Worm (Caenorhabditis elegans) whole organism, L3 larva: ENCODE measurements around the gene rig-4.

Experiments used
- R02D3.7 ChIP-seq: fragments of 150-350 bp; optimal IDR thresholded peaks from 2 replicates; lab custom pipeline; 2014; ENCODE audit warnings: missing biosample characterization, missing genetic modification characterization
- ZK546.5 ChIP-seq: sonication (generic microtip); optimal IDR thresholded peaks from 2 replicates; lab custom pipeline; 2017; ENCODE audit warnings: missing biosample characterization, missing genetic modification characterization
- aly-2 ChIP-seq: fragments of 150-350 bp; optimal IDR thresholded peaks from 2 replicates; lab custom pipeline; 2014; ENCODE audit warnings: missing biosample characterization, missing genetic modification characterization
- ama-1 ChIP-seq: fragments of 150-350 bp; optimal IDR thresholded peaks from 2 replicates; lab custom pipeline; 2018
- ceh-28 ChIP-seq: fragments of 150-350 bp; optimal IDR thresholded peaks from 2 replicates; lab custom pipeline; 2014; ENCODE audit warnings: missing biosample characterization, missing genetic modification reagents, missing genetic modification characterization
- ceh-9 ChIP-seq: sonication (generic microtip); optimal IDR thresholded peaks from 2 replicates; lab custom pipeline; 2018; ENCODE audit warnings: missing biosample characterization, missing genetic modification characterization
- egl-27 ChIP-seq: sonication (generic microtip); optimal IDR thresholded peaks from 4 replicates; lab custom pipeline; 2017; ENCODE audit warnings: missing biosample characterization, missing genetic modification reagents, missing genetic modification characterization
- egl-5 ChIP-seq: fragments of 150-350 bp; optimal IDR thresholded peaks from 2 replicates; lab custom pipeline; 2017; ENCODE audit warnings: missing biosample characterization, missing genetic modification reagents, missing genetic modification characterization, inconsistent platforms
- elt-1 ChIP-seq: fragments of 150-350 bp; optimal IDR thresholded peaks from 2 replicates; lab custom pipeline; 2014; ENCODE audit warnings: missing biosample characterization, missing genetic modification characterization
- elt-2 ChIP-seq: sonication (generic microtip); optimal IDR thresholded peaks from 2 replicates; lab custom pipeline; 2016; ENCODE audit warnings: missing genetic modification reagents, mild to moderate bottlenecking, missing genetic modification characterization, missing compliant biosample characterization
- elt-3 ChIP-seq, 3 experiments: fragments of 150-350 bp in 1 of 3; sonication (generic microtip) in 2 of 3; optimal IDR thresholded peaks; 2 replicates in 2 of 3; 4 replicates in 1 of 3; lab custom pipeline; 2014 to 2017; ENCODE audit warnings: missing biosample characterization in 3 of 3, missing genetic modification characterization in 3 of 3
- eor-1 ChIP-seq, 2 experiments: fragments of 150-350 bp; optimal IDR thresholded peaks; 2 replicates each; lab custom pipeline; 2014 to 2018; ENCODE audit warnings: missing biosample characterization in 2 of 2, missing genetic modification characterization in 2 of 2
- fkh-10 ChIP-seq: sonication (generic microtip); optimal IDR thresholded peaks from 2 replicates; lab custom pipeline; 2017; ENCODE audit warnings: missing biosample characterization, missing genetic modification reagents, missing genetic modification characterization
- fos-1 ChIP-seq: fragments of 150-350 bp; optimal IDR thresholded peaks from 2 replicates; lab custom pipeline; 2014; ENCODE audit warnings: missing biosample characterization, missing genetic modification characterization
- hmg-11 ChIP-seq: sonication (generic microtip); optimal IDR thresholded peaks from 2 replicates; lab custom pipeline; 2016; ENCODE audit warnings: missing genetic modification characterization, missing compliant biosample characterization
- jun-1 ChIP-seq: fragments of 150-350 bp; optimal IDR thresholded peaks from 2 replicates; lab custom pipeline; 2014; ENCODE audit warnings: missing biosample characterization, missing genetic modification reagents, missing genetic modification characterization
- lin-39 ChIP-seq: fragments of 150-350 bp; optimal IDR thresholded peaks from 2 replicates; lab custom pipeline; 2018; ENCODE audit warnings: missing biosample characterization, missing genetic modification reagents, missing genetic modification characterization
- lsy-12 ChIP-seq: sonication (generic microtip); optimal IDR thresholded peaks from 2 replicates; lab custom pipeline; 2016; ENCODE audit warnings: mild to moderate bottlenecking, missing genetic modification characterization, missing compliant biosample characterization
- mml-1 ChIP-seq: fragments of 150-350 bp; sonication (generic microtip); optimal IDR thresholded peaks from 3 replicates; lab custom pipeline; 2014; ENCODE audit warnings: missing biosample characterization, missing genetic modification characterization
- nfya-1 ChIP-seq: sonication (generic microtip); optimal IDR thresholded peaks from 2 replicates; lab custom pipeline; 2017; ENCODE audit warnings: missing genetic modification characterization, mild to moderate bottlenecking, missing compliant biosample characterization, antibody characterized with exemption, moderate library complexity; ENCODE audit not compliant: insufficient read depth
- nhr-11 ChIP-seq: fragments of 150-350 bp; optimal IDR thresholded peaks from 2 replicates; lab custom pipeline; 2014; ENCODE audit warnings: missing biosample characterization, missing genetic modification characterization
- nhr-12 ChIP-seq: fragments of 150-350 bp; optimal IDR thresholded peaks from 2 replicates; lab custom pipeline; 2014; ENCODE audit warnings: missing biosample characterization, missing genetic modification characterization
- nhr-237 ChIP-seq: fragments of 150-350 bp; optimal IDR thresholded peaks from 2 replicates; lab custom pipeline; 2014; ENCODE audit warnings: missing biosample characterization, missing genetic modification characterization
- nhr-25 ChIP-seq: sonication (generic microtip); optimal IDR thresholded peaks from 2 replicates; lab custom pipeline; 2017; ENCODE audit warnings: missing biosample characterization, missing genetic modification characterization
- nhr-28 ChIP-seq: fragments of 150-350 bp; optimal IDR thresholded peaks from 2 replicates; lab custom pipeline; 2014; ENCODE audit warnings: missing biosample characterization, missing genetic modification characterization
- nhr-43 ChIP-seq: sonication (generic microtip); optimal IDR thresholded peaks from 2 replicates; lab custom pipeline; 2016; ENCODE audit warnings: mild to moderate bottlenecking, missing genetic modification characterization, missing compliant biosample characterization; ENCODE audit not compliant: poor library complexity, severe bottlenecking
- nhr-67 ChIP-seq: fragments of 150-350 bp; optimal IDR thresholded peaks from 2 replicates; lab custom pipeline; 2014; ENCODE audit warnings: missing biosample characterization, missing genetic modification characterization
- nhr-76 ChIP-seq: fragments of 150-350 bp; sonication (generic microtip); optimal IDR thresholded peaks from 5 replicates; lab custom pipeline; 2014; ENCODE audit warnings: missing biosample characterization, missing genetic modification characterization
- nhr-77 ChIP-seq: fragments of 150-350 bp; optimal IDR thresholded peaks from 2 replicates; lab custom pipeline; 2014; ENCODE audit warnings: missing biosample characterization, missing genetic modification characterization
- pha-4 ChIP-seq: fragments of 150-350 bp; optimal IDR thresholded peaks from 2 replicates; lab custom pipeline; 2014; ENCODE audit warnings: missing biosample characterization, missing genetic modification reagents, missing genetic modification characterization
- pqm-1 ChIP-seq: fragments of 150-350 bp; optimal IDR thresholded peaks from 2 replicates; lab custom pipeline; 2017; ENCODE audit warnings: missing biosample characterization, missing genetic modification characterization, inconsistent platforms
- sea-2 ChIP-seq: fragments of 150-350 bp; sonication (generic microtip); optimal IDR thresholded peaks from 4 replicates; lab custom pipeline; 2014; ENCODE audit warnings: missing biosample characterization, missing genetic modification reagents, missing genetic modification characterization
- skn-1 ChIP-seq: fragments of 150-350 bp; optimal IDR thresholded peaks from 2 replicates; lab custom pipeline; 2014; ENCODE audit warnings: missing biosample characterization, missing genetic modification characterization
- snpc-4 ChIP-seq: fragments of 150-350 bp; optimal IDR thresholded peaks from 2 replicates; lab custom pipeline; 2014; ENCODE audit warnings: missing biosample characterization, missing genetic modification characterization
- tbx-2 ChIP-seq: sonication (generic microtip); optimal IDR thresholded peaks from 2 replicates; lab custom pipeline; 2016; ENCODE audit warnings: mild to moderate bottlenecking, missing genetic modification characterization, missing compliant biosample characterization
- unc-39 ChIP-seq: sonication (generic microtip); optimal IDR thresholded peaks from 4 replicates; lab custom pipeline; 2017; ENCODE audit warnings: missing biosample characterization, missing genetic modification characterization
- unc-62 ChIP-seq: fragments of 150-350 bp; sonication (generic microtip); optimal IDR thresholded peaks from 4 replicates; lab custom pipeline; 2014; ENCODE audit warnings: missing biosample characterization, missing genetic modification reagents, missing genetic modification characterization
- zag-1 ChIP-seq: fragments of 150-350 bp; optimal IDR thresholded peaks from 2 replicates; lab custom pipeline; 2014; ENCODE audit warnings: missing biosample characterization, missing genetic modification characterization
- ztf-11 ChIP-seq: fragments of 150-350 bp; optimal IDR thresholded peaks from 2 replicates; lab custom pipeline; 2014; ENCODE audit warnings: missing biosample characterization, missing genetic modification characterization
- ztf-4 ChIP-seq: fragments of 150-350 bp; optimal IDR thresholded peaks from 2 replicates; lab custom pipeline; 2014; ENCODE audit warnings: missing biosample characterization, missing genetic modification characterization

rig-4 gene

DNA sequence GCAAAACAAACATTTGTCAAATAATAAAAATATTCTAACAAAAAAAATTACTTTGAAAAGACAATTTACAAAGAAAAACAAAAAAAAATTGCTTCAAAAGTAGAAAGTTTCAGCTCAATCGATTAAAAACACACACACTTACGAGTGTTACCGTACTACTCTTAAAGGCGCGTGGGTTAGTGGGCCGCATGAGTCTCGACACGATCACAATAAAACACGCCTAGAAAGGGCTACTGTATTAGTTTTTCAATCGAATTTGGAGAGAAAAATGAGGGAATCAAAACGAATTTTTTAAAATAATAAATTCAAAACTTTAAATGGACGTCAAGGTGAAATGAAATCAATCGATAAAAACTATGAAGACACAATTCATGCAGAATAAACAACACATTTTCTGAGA lies 6.6 kb upstream of the rig-4 start:
- TF ChIP-seq tbx-2 (tag; lab: Kevin White, UChicago) (no peak), pqm-1 (tag; lab: Kevin White, UChicago) (no peak), fkh-10 (no peak), elt-2 (tag; lab: Kevin White, UChicago) (no peak), nhr-11 (tag; lab: Kevin White, UChicago) (no peak), ztf-11 (tag; lab: Kevin White, UChicago) (no peak), aly-2 (tag; lab: Kevin White, UChicago) (no peak), lin-39 (tag; lab: Kevin White, UChicago) (no peak), ceh-28 (tag; lab: Kevin White, UChicago) (no peak), nhr-77 (tag; lab: Kevin White, UChicago) (no peak)

DNA sequence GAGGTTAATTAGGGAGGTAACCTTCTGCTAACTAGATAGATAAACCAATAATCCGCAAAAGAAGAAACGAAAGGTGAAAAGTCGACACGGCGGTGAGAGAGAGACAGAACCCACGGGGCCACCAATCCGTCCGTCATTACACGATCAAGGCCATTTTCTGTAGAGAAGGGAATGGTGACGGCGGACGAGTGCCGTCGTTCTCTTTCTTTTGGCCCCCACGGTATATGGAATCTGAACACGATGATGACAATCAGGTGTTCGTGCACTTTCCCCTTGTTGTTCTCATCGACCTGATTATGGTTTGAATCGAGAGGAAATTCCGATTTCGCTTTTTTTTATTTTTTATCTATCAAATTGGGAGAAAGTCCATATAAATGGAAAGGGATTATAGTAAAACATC lies 5.5 kb upstream of the rig-4 start:
- TF ChIP-seq zag-1 (tag; lab: Kevin White, UChicago) (no peak), nhr-25 (tag; lab: Kevin White, UChicago) (peak; percentile 80), jun-1 (tag; lab: Kevin White, UChicago) (no peak)

DNA sequence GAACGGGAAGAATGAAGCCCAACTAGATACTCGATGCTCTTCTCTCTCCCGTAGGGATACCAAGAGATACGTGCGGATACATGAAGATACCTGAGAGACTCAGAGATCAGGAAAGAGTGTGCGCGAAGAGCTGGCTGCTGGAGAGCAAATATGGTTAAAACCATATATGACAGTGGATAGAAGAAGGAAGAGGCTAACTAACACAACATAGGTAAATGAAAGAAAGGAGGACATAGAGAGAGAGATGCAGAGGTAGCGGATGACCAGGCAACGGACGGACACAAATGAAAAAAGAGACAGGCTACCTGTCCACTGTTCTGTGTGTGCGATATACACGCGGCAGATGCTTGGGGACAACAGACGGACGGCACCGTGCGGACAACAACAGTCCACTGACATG lies 4.2 kb upstream of the rig-4 start:
- TF ChIP-seq nhr-12 (tag; lab: Kevin White, UChicago) (no peak), fos-1 (tag; lab: Kevin White, UChicago) (no peak), pha-4 (tag; lab: Kevin White, UChicago) (no peak), tbx-2 (tag; lab: Kevin White, UChicago) (no peak), nfya-1 (tag; lab: Kevin White, UChicago) (no peak), mml-1 (no peak), sea-2 (GFP tag; lab: Kevin White, UChicago) (no peak), R02D3.7 (no peak), elt-2 (tag; lab: Kevin White, UChicago) (no peak), nhr-237 (no peak), hmg-11 (no peak), nhr-25 (tag; lab: Kevin White, UChicago) (no peak), zag-1 (tag; lab: Kevin White, UChicago) (no peak), nhr-11 (tag; lab: Kevin White, UChicago) (no peak), nhr-76 (tag; lab: Kevin White, UChicago) (no peak), skn-1 (tag; lab: Kevin White, UChicago) (no peak), fkh-10 (no peak), egl-5 (tag; lab: Kevin White, UChicago) (no peak), egl-27 (no peak)
- TF ChIP-seq, all 47 proteins: peak for 0

DNA sequence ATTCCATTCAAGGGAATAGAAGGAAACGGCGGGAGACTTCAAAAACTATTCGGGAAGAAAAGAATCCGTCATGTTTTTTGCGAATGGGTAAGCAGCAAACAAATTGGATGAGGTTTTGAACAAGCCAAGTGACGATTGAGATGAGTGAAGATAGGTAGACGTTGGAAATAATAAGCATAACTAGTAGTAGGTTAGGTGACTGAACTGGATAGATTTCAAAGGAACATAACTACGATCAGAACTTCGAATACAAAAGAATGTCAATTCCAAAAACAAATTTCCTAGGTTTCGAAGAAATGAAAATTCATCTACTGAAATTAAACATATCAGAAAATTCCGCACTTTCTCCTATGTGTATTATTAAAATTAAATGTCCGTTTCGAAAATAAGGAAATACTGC lies 3.6 kb upstream of the rig-4 start:
- TF ChIP-seq lsy-12 (tag; lab: Kevin White, UChicago) (no peak), ZK546.5 (no peak), nhr-76 (tag; lab: Kevin White, UChicago) (no peak), tbx-2 (tag; lab: Kevin White, UChicago) (no peak), eor-1 (tag; optimal IDR thresholded peaks at IDR 0.05; lab: Kevin White, UChicago) (no peak), elt-3 (tag; optimal IDR thresholded peaks at IDR 0.05; lab: Kevin White, UChicago) (no peak), skn-1 (tag; lab: Kevin White, UChicago) (no peak), unc-39 (tag; lab: Kevin White, UChicago) (no peak), ceh-9 (tag; lab: Kevin White, UChicago) (no peak), nhr-11 (tag; lab: Kevin White, UChicago) (no peak)
- TF ChIP-seq, all 47 proteins: peak for 0

DNA sequence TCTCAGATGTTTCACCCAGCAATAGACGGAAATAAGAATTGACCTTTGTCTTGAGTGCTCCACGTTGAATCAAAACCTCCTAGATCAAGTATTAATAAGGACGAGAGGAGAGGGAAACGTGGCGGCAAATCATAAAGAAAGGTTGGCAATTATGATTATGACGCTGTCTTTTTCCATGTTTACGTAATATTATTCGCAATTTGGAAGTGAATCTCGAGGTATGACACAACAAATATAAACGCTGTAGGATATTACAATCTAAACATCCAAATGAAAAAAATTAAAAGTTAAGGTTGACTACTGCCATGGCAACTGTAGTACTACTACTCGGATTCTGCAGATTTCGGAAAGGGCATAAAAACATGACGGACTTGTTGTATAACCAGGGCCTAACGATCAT lies 2.2 kb upstream of the rig-4 start:
- TF ChIP-seq nhr-28 (tag; lab: Kevin White, UChicago) (no peak), snpc-4 (tag; lab: Kevin White, UChicago) (no peak), R02D3.7 (no peak), unc-62 (GFP tag; lab: Kevin White, UChicago) (no peak), elt-1 (tag; lab: Kevin White, UChicago) (no peak), nhr-67 (tag; lab: Kevin White, UChicago) (no peak), ztf-4 (no peak), pha-4 (tag; lab: Kevin White, UChicago) (no peak), hmg-11 (no peak), fos-1 (tag; lab: Kevin White, UChicago) (no peak), ama-1 (lab: Kevin White, UChicago) (no peak), nhr-43 (tag; lab: Kevin White, UChicago) (no peak), nhr-76 (tag; lab: Kevin White, UChicago) (no peak), elt-3 (tag; optimal IDR thresholded peaks at IDR 0.05; lab: Kevin White, UChicago) (no peak), ceh-28 (tag; lab: Kevin White, UChicago) (no peak), unc-39 (tag; lab: Kevin White, UChicago) (no peak)
- TF ChIP-seq, all 47 proteins: peak for 0
